Fruit fly (Drosophila melanogaster) whole organism, embryonic: Measurements from ENCODE around the gene RpL34b.

Source experiments
- Asciz ChIP-seq: fragments of 200-800 bp; sonication (Bioruptor generic); optimal IDR thresholded peaks from 2 replicates; lab custom pipeline; 2017; ENCODE audit warnings: missing biosample characterization, mild to moderate bottlenecking, missing genetic modification characterization, missing genetic modification reagents
- BtbVII ChIP-seq: fragments of 200-800 bp; sonication (Bioruptor generic); optimal IDR thresholded peaks from 3 replicates; lab custom pipeline; 2017; ENCODE audit warnings: missing biosample characterization, mild to moderate bottlenecking, missing genetic modification characterization
- CG12659 ChIP-seq: fragments of 200-800 bp; sonication (Bioruptor generic); optimal IDR thresholded peaks from 3 replicates; lab custom pipeline; 2017; ENCODE audit warnings: mild to moderate bottlenecking, missing biosample characterization, missing genetic modification reagents, missing genetic modification characterization
- CG13894 ChIP-seq: fragments of 200-800 bp; sonication (Bioruptor generic); optimal IDR thresholded peaks from 3 replicates; lab custom pipeline; 2018; ENCODE audit warnings: missing biosample characterization, mild to moderate bottlenecking, missing genetic modification characterization, moderate library complexity
- CG15479 ChIP-seq: fragments of 200-800 bp; sonication (Bioruptor generic); optimal IDR thresholded peaks from 3 replicates; lab custom pipeline; 2019; ENCODE audit warnings: missing biosample characterization, mild to moderate bottlenecking, missing genetic modification characterization, moderate library complexity
- CG17385 ChIP-seq: fragments of 200-800 bp; sonication (Bioruptor generic); optimal IDR thresholded peaks from 3 replicates; lab custom pipeline; 2018; ENCODE audit warnings: missing biosample characterization, mild to moderate bottlenecking, missing genetic modification characterization
- CG17802 ChIP-seq: fragments of 200-800 bp; sonication (Bioruptor generic); optimal IDR thresholded peaks from 2 replicates; lab custom pipeline; 2018; ENCODE audit warnings: missing biosample characterization, mild to moderate bottlenecking, missing genetic modification characterization, moderate library complexity
- CG3163 ChIP-seq: fragments of 200-800 bp; sonication (Bioruptor generic); optimal IDR thresholded peaks from 3 replicates; lab custom pipeline; 2016; ENCODE audit warnings: missing biosample characterization, missing genetic modification characterization
- CG32772 ChIP-seq: fragments of 200-800 bp; sonication (Bioruptor generic); IDR thresholded peaks from 2 replicates; pipeline ENCODE4 v1.3.6; 2022; ENCODE audit warnings: missing biosample characterization, missing genetic modification characterization
- CG3281 ChIP-seq: fragments of 200-800 bp; sonication (Bioruptor generic); optimal IDR thresholded peaks from 3 replicates; lab custom pipeline; 2017; ENCODE audit warnings: missing biosample characterization, mild to moderate bottlenecking, missing genetic modification characterization
- CG34376 ChIP-seq: fragments of 200-800 bp; sonication (Bioruptor generic); optimal IDR thresholded peaks from 2 replicates; lab custom pipeline; 2018; ENCODE audit warnings: missing biosample characterization, mild to moderate bottlenecking, missing genetic modification characterization
- CG3726 ChIP-seq: fragments of 200-800 bp; sonication (Bioruptor generic); IDR thresholded peaks from 3 replicates; pipeline ENCODE4, ENCODE4 v1.3.6; 2022; ENCODE audit warnings: missing biosample characterization, missing genetic modification characterization
- CG4328 ChIP-seq: fragments of 200-800 bp; sonication (Bioruptor generic); optimal IDR thresholded peaks from 3 replicates; lab custom pipeline; 2017; ENCODE audit warnings: missing biosample characterization, missing genetic modification reagents, missing genetic modification characterization
- CG7987 ChIP-seq: fragments of 200-800 bp; sonication (Bioruptor generic); optimal IDR thresholded peaks from 2 replicates; lab custom pipeline; 2018; ENCODE audit warnings: missing biosample characterization, mild to moderate bottlenecking, missing genetic modification characterization, moderate library complexity
- CG8281 ChIP-seq: fragments of 200-800 bp; sonication (Bioruptor generic); optimal IDR thresholded peaks from 2 replicates; lab custom pipeline; 2018; ENCODE audit warnings: missing biosample characterization, mild to moderate bottlenecking, missing genetic modification characterization, moderate library complexity
- D19A ChIP-seq: fragments of 200-800 bp; optimal IDR thresholded peaks from 3 replicates; lab custom pipeline; 2019; ENCODE audit warnings: missing biosample characterization, mild to moderate bottlenecking, missing genetic modification characterization, moderate library complexity
- Deaf1 ChIP-seq: fragments of 200-800 bp; optimal IDR thresholded peaks from 3 replicates; lab custom pipeline; 2019; ENCODE audit warnings: missing biosample characterization, mild to moderate bottlenecking, missing genetic modification characterization, moderate library complexity
- Dp ChIP-seq: fragments of 200-800 bp; sonication (Bioruptor generic); optimal IDR thresholded peaks from 2 replicates; lab custom pipeline; 2018; ENCODE audit warnings: missing biosample characterization, mild to moderate bottlenecking, missing genetic modification characterization, moderate library complexity
- GATAe ChIP-seq: fragments of 200-800 bp; sonication (Bioruptor generic); conservative IDR thresholded peaks from 2 replicates; pipeline ENCODE4 v1.3.6; 2022; ENCODE audit warnings: missing biosample characterization, missing genetic modification characterization
- Hr51 ChIP-seq, 2 experiments: fragments of 200-800 bp; sonication (Bioruptor generic); optimal IDR thresholded peaks; 2 replicates in 1 of 2; 3 replicates in 1 of 2; lab custom pipeline; 2016 to 2018; ENCODE audit warnings: missing biosample characterization in 2 of 2, missing genetic modification characterization in 2 of 2, mild to moderate bottlenecking in 1 of 2, moderate library complexity in 1 of 2
- Meics ChIP-seq: fragments of 200-800 bp; sonication (Bioruptor generic); optimal IDR thresholded peaks from 2 replicates; lab custom pipeline; 2017; ENCODE audit warnings: missing biosample characterization, mild to moderate bottlenecking, missing genetic modification characterization
- Sry-β ChIP-seq: fragments of 200-800 bp; sonication (Bioruptor generic); optimal IDR thresholded peaks from 2 replicates; lab custom pipeline; 2018; ENCODE audit warnings: missing biosample characterization, mild to moderate bottlenecking, missing genetic modification characterization, moderate library complexity
- Trl ChIP-seq, 3 experiments: fragments of >200 bp in 2 of 3; fragments of 200-800 bp in 1 of 3; sonication (Bioruptor generic) in 1 of 3; optimal IDR thresholded peaks; 2 replicates in 1 of 3; 3 replicates in 2 of 3; lab custom pipeline; 2016 to 2017; ENCODE audit warnings: missing biosample characterization in 1 of 3, missing genetic modification characterization in 1 of 3
- Vsx1 ChIP-seq: fragments of 200-800 bp; sonication (Bioruptor generic); optimal IDR thresholded peaks from 2 replicates; lab custom pipeline; 2017; ENCODE audit warnings: missing biosample characterization, mild to moderate bottlenecking, missing genetic modification characterization, missing genetic modification reagents
- YL-1 ChIP-seq: fragments of 200-800 bp; sonication (Bioruptor generic); optimal IDR thresholded peaks from 3 replicates; lab custom pipeline; 2017; ENCODE audit warnings: missing biosample characterization, mild to moderate bottlenecking, missing genetic modification characterization
- ap ChIP-seq: fragments of 200-800 bp; sonication (Bioruptor generic); IDR thresholded peaks from 2 replicates; pipeline ENCODE4 v1.3.6; 2022; ENCODE audit warnings: missing biosample characterization, missing genetic modification characterization
- cg ChIP-seq: fragments of 200-800 bp; sonication (Bioruptor generic); optimal IDR thresholded peaks from 3 replicates; lab custom pipeline; 2019; ENCODE audit warnings: missing biosample characterization, mild to moderate bottlenecking, missing genetic modification characterization, moderate library complexity
- gro ChIP-seq: fragments of 200-800 bp; sonication (Bioruptor generic); optimal IDR thresholded peaks from 2 replicates; lab custom pipeline; 2016; ENCODE audit warnings: missing biosample characterization, missing genetic modification characterization
- jumu ChIP-seq: fragments of 200-800 bp; sonication (Bioruptor generic); optimal IDR thresholded peaks from 3 replicates; lab custom pipeline; 2016; ENCODE audit warnings: missing biosample characterization, missing genetic modification characterization
- kah ChIP-seq: fragments of 200-800 bp; sonication (Bioruptor generic); optimal IDR thresholded peaks from 2 replicates; lab custom pipeline; 2018; ENCODE audit warnings: missing biosample characterization, mild to moderate bottlenecking, missing genetic modification characterization
- lbe ChIP-seq: fragments of 200-800 bp; sonication (Bioruptor generic); optimal IDR thresholded peaks from 2 replicates; lab custom pipeline; 2016; ENCODE audit warnings: missing biosample characterization, mild to moderate bottlenecking, missing genetic modification characterization
- mirr ChIP-seq: fragments of 200-800 bp; sonication (Bioruptor generic); optimal IDR thresholded peaks from 3 replicates; lab custom pipeline; 2018; ENCODE audit warnings: missing biosample characterization, mild to moderate bottlenecking, missing genetic modification characterization
- nerfin-1 ChIP-seq: fragments of 200-800 bp; sonication (Bioruptor generic); optimal IDR thresholded peaks from 3 replicates; lab custom pipeline; 2019; ENCODE audit warnings: missing biosample characterization, mild to moderate bottlenecking, missing genetic modification characterization, moderate library complexity
- nom ChIP-seq: fragments of 200-800 bp; sonication (Bioruptor generic); optimal IDR thresholded peaks from 2 replicates; lab custom pipeline; 2017; ENCODE audit warnings: missing biosample characterization, missing genetic modification characterization, mild to moderate bottlenecking, moderate library complexity, missing genetic modification reagents
- onecut ChIP-seq: fragments of 200-800 bp; sonication (Bioruptor generic); IDR thresholded peaks from 2 replicates; pipeline ENCODE4 v1.3.6; 2022; ENCODE audit warnings: missing biosample characterization, missing genetic modification characterization
- pnt ChIP-seq: fragments of 200-800 bp; sonication (Bioruptor generic); optimal IDR thresholded peaks from 3 replicates; lab custom pipeline; 2016; ENCODE audit warnings: missing biosample characterization, missing genetic modification characterization
- scrt ChIP-seq: fragments of 200-800 bp; sonication (Bioruptor generic); optimal IDR thresholded peaks from 2 replicates; lab custom pipeline; 2018; ENCODE audit warnings: missing biosample characterization, mild to moderate bottlenecking, missing genetic modification characterization, moderate library complexity
- sqz ChIP-seq: fragments of 200-800 bp; sonication (Bioruptor generic); optimal IDR thresholded peaks from 3 replicates; lab custom pipeline; 2018; ENCODE audit warnings: missing biosample characterization, mild to moderate bottlenecking, missing genetic modification characterization
- ttk ChIP-seq: fragments of 200-800 bp; sonication (Bioruptor generic); IDR thresholded peaks from 2 replicates; pipeline ENCODE4 v2.1.2; 2022; ENCODE audit warnings: missing biosample characterization, missing genetic modification characterization
- unpg ChIP-seq: fragments of 200-800 bp; sonication (Bioruptor generic); optimal IDR thresholded peaks from 3 replicates; lab custom pipeline; 2018; ENCODE audit warnings: missing biosample characterization, mild to moderate bottlenecking, missing genetic modification characterization, moderate library complexity
- wdn ChIP-seq: fragments of 200-800 bp; sonication (Bioruptor generic); IDR thresholded peaks from 2 replicates; pipeline ENCODE4 v1.3.6; 2022; ENCODE audit warnings: missing biosample characterization, missing genetic modification characterization
- wek ChIP-seq: fragments of 200-800 bp; sonication (Bioruptor generic); optimal IDR thresholded peaks from 3 replicates; lab custom pipeline; 2018; ENCODE audit warnings: missing biosample characterization, mild to moderate bottlenecking, missing genetic modification characterization, moderate library complexity
- zfh2 ChIP-seq: fragments of 200-800 bp; sonication (Bioruptor generic); optimal IDR thresholded peaks from 2 replicates; lab custom pipeline; 2016; ENCODE audit warnings: missing biosample characterization, missing genetic modification characterization

The RpL34b gene

dm6 chr3R:9417577-9418334 is 16.7 kb upstream of the RpL34b start, which contains the start of gene ps (continued):
- peak; percentile 3 for TF ChIP-seq Asciz (GFP tag; lab: Kevin White, UChicago)
- TF ChIP-seq CG15479: peak; percentile 73
- no peak for TF ChIP-seq CG17802 (tag; lab: Kevin White, UChicago)
- TF ChIP-seq Vsx1 (GFP tag; lab: Kevin White, UChicago): no peak
- peak; percentile 31 for TF ChIP-seq CG3281 (GFP tag; lab: Kevin White, UChicago)
- TF ChIP-seq nom (GFP tag; lab: Kevin White, UChicago): peak; percentile 50
- no peak for TF ChIP-seq GATAe (GFP tag; lab: Robert Waterston, UW)
- no peak for TF ChIP-seq Dp
- no peak for TF ChIP-seq CG3726
- TF ChIP-seq wek: peak; percentile 3
- no peak for TF ChIP-seq jumu (GFP tag; lab: Kevin White, UChicago)
- TF ChIP-seq CG7987 (GFP tag; lab: Kevin White, UChicago): no peak
- peak; percentile 99 for TF ChIP-seq kah (GFP tag; lab: Kevin White, UChicago)
- peak; percentile 86 for TF ChIP-seq CG34376 (GFP tag; lab: Kevin White, UChicago)
- no peak for TF ChIP-seq ap (GFP tag; lab: Robert Waterston, UW)
- peak; percentile 40 for TF ChIP-seq CG17385
- peak; percentile 12 for TF ChIP-seq CG12659 (GFP tag; lab: Kevin White, UChicago)
- TF ChIP-seq Hr51 (GFP tag; optimal IDR thresholded peaks at IDR 0.05; lab: Kevin White, UChicago): peak in 1 of 2 experiments; percentile 0
- TF ChIP-seq Trl (optimal IDR thresholded peaks at IDR 0.05; lab: Kevin White, UChicago): peak; percentile 91 to 97
- peak; percentile 61 for TF ChIP-seq Trl (GFP tag; optimal IDR thresholded peaks at IDR 0.05; lab: Kevin White, UChicago)
- no peak for TF ChIP-seq wdn (GFP tag; lab: Robert Waterston, UW)
- peak; percentile 51 for TF ChIP-seq D19A (tag; lab: Kevin White, UChicago)
- TF ChIP-seq YL-1 (GFP tag; lab: Kevin White, UChicago): peak; percentile 6
- peak; percentile 7 for TF ChIP-seq lbe
- peak; percentile 35 for TF ChIP-seq mirr (GFP tag; lab: Kevin White, UChicago)
- TF ChIP-seq CG13894 (tag; lab: Kevin White, UChicago): peak; percentile 16
- no peak for TF ChIP-seq ttk (GFP tag; lab: Robert Waterston, UW)
- TF ChIP-seq Meics (GFP tag; lab: Kevin White, UChicago): peak; percentile 17
- peak; percentile 24 for TF ChIP-seq zfh2 (GFP tag; lab: Kevin White, UChicago)
- no peak for TF ChIP-seq pnt (GFP tag; lab: Kevin White, UChicago)
- peak; percentile 83 for TF ChIP-seq cg (GFP tag; lab: Kevin White, UChicago)
- peak; percentile 64 for TF ChIP-seq CG8281 (tag; lab: Kevin White, UChicago)
- peak; percentile 5 for TF ChIP-seq CG4328 (GFP tag; lab: Kevin White, UChicago)
- peak; percentile 43 for TF ChIP-seq BtbVII (GFP tag; lab: Kevin White, UChicago)
- peak; percentile 80 for TF ChIP-seq CG3163 (GFP tag; lab: Kevin White, UChicago)
- 0 out of 2 replicates have a peak, but pooled peaks have one; percentile 28 for TF ChIP-seq onecut (GFP tag; lab: Robert Waterston, UW)
- TF ChIP-seq scrt (GFP tag; lab: Kevin White, UChicago): peak; percentile 44
- no peak for TF ChIP-seq CG32772 (GFP tag; lab: Robert Waterston, UW)
- peak; percentile 66 for TF ChIP-seq sqz
- peak; percentile 51 for TF ChIP-seq gro (GFP tag; lab: Kevin White, UChicago)
- peak; percentile 16 for TF ChIP-seq unpg (GFP tag; lab: Kevin White, UChicago)
- TF ChIP-seq Sry-β (GFP tag; lab: Kevin White, UChicago): no peak
- peak; percentile 97 for TF ChIP-seq Deaf1 (tag; lab: Kevin White, UChicago)
- peak; percentile 98 for TF ChIP-seq nerfin-1 (tag; lab: Kevin White, UChicago)
